Comparison of ENCODE assay signal across 6 fruit fly cellular contexts in genomic region chrX:12596353-12597107, dm6.
TF ChIP-seq lines count a peak whose summit lies in the region.

No protein-coding gene starts in this region.

- TF ChIP-seq CTCF in whole organism, embryonic (GFP tag; optimal IDR thresholded peaks at IDR 0.05; lab: Kevin White, UChicago) = no peak

TF ChIP-seq in whole organism, 6 proteins besides CTCF, POLR2A, EP300 and RAD21:
- TF ChIP-seq Dll (optimal IDR thresholded peaks at IDR 0.05; lab: Kevin White, UChicago) = no peak
- peak; percentile 18 for TF ChIP-seq CG8478 (optimal IDR thresholded peaks at IDR 0.05; lab: Kevin White, UChicago)

TF ChIP-seq in whole organism, adult, 20 proteins besides CTCF, POLR2A, EP300 and RAD21:
- no peak for TF ChIP-seq Crg-1 (GFP tag; optimal IDR thresholded peaks at IDR 0.05; lab: Kevin White, UChicago)
- TF ChIP-seq cic (GFP tag; optimal IDR thresholded peaks at IDR 0.05; lab: Kevin White, UChicago) = peak; percentile 14
- TF ChIP-seq Clk (GFP tag; optimal IDR thresholded peaks at IDR 0.05; lab: Kevin White, UChicago) = no peak
- peak; percentile 46 for TF ChIP-seq tj (GFP tag; optimal IDR thresholded peaks at IDR 0.05; lab: Kevin White, UChicago)
- peak; percentile 22 for TF ChIP-seq ovo (GFP tag; optimal IDR thresholded peaks at IDR 0.05; lab: Kevin White, UChicago)
- TF ChIP-seq CG33017 (tag; optimal IDR thresholded peaks at IDR 0.05; lab: Kevin White, UChicago) = no peak
- TF ChIP-seq Mnt (GFP tag; optimal IDR thresholded peaks at IDR 0.05; lab: Kevin White, UChicago) = peak; percentile 26
- TF ChIP-seq Hr96 (GFP tag; optimal IDR thresholded peaks at IDR 0.05; lab: Kevin White, UChicago) = no peak
- TF ChIP-seq CG1620 (GFP tag; optimal IDR thresholded peaks at IDR 0.05; lab: Kevin White, UChicago) = peak; percentile 41
- peak; percentile 34 for TF ChIP-seq CG12768 (GFP tag; optimal IDR thresholded peaks at IDR 0.05; lab: Kevin White, UChicago)

TF ChIP-seq in whole organism, embryonic, 481 proteins besides CTCF, POLR2A, EP300 and RAD21 (continues in another document):
- TF ChIP-seq CG17361 (GFP tag; IDR thresholded peaks at IDR 0.05; lab: Robert Waterston, UW) = no peak
- TF ChIP-seq H15 (GFP tag; IDR thresholded peaks at IDR 0.05; lab: Robert Waterston, UW) = no peak
- no peak for TF ChIP-seq NC2α (GFP tag; optimal IDR thresholded peaks at IDR 0.05; lab: Kevin White, UChicago)
- TF ChIP-seq CG11085 (GFP tag; IDR thresholded peaks at IDR 0.05; lab: Robert Waterston, UW) = no peak
- peak; percentile 64 for TF ChIP-seq sens (GFP tag; lab: Kevin White, UChicago)
- no peak for TF ChIP-seq Hr3 (GFP tag; optimal IDR thresholded peaks at IDR 0.05; lab: Kevin White, UChicago)
- TF ChIP-seq cad (GFP tag; optimal IDR thresholded peaks at IDR 0.05; lab: Kevin White, UChicago) = no peak
- TF ChIP-seq CG1832 (GFP tag; optimal IDR thresholded peaks at IDR 0.05; lab: Kevin White, UChicago) = peak; percentile 23
- TF ChIP-seq cg (GFP tag; optimal IDR thresholded peaks at IDR 0.05; lab: Kevin White, UChicago) = peak; percentile 34
- TF ChIP-seq cwo (GFP tag; optimal IDR thresholded peaks at IDR 0.05; lab: Kevin White, UChicago) = no peak
- no peak for TF ChIP-seq CG14050 (GFP tag; IDR thresholded peaks at IDR 0.05; lab: Robert Waterston, UW)
- TF ChIP-seq CG3163 (GFP tag; optimal IDR thresholded peaks at IDR 0.05; lab: Kevin White, UChicago) = peak; percentile 79
- TF ChIP-seq Rx (GFP tag; IDR thresholded peaks at IDR 0.05; lab: Robert Waterston, UW) = no peak
- no peak for TF ChIP-seq CG10979 (tag; optimal IDR thresholded peaks at IDR 0.05; lab: Kevin White, UChicago)
- no peak for TF ChIP-seq Atf3 (GFP tag; optimal IDR thresholded peaks at IDR 0.05; lab: Kevin White, UChicago)
- peak; percentile 17 for TF ChIP-seq kni (GFP tag; optimal IDR thresholded peaks at IDR 0.05; lab: Kevin White, UChicago)
- no peak for TF ChIP-seq al (GFP tag; IDR thresholded peaks at IDR 0.05; lab: Robert Waterston, UW)
- TF ChIP-seq HLH3B (GFP tag; IDR thresholded peaks at IDR 0.05; lab: Robert Waterston, UW) = no peak
- no peak for TF ChIP-seq Vsx1 (GFP tag; optimal IDR thresholded peaks at IDR 0.05; lab: Kevin White, UChicago)
- TF ChIP-seq CG15269 (tag; optimal IDR thresholded peaks at IDR 0.05; lab: Kevin White, UChicago) = no peak
- TF ChIP-seq CG12155 (GFP tag; optimal IDR thresholded peaks at IDR 0.05; lab: Kevin White, UChicago) = no peak
- TF ChIP-seq lab (GFP tag; optimal IDR thresholded peaks at IDR 0.05; lab: Kevin White, UChicago) = no peak

TF ChIP-seq in whole organism, prepupa, 60 proteins besides CTCF, POLR2A, EP300 and RAD21 (continues in another document):
- TF ChIP-seq Ets96B (tag; optimal IDR thresholded peaks at IDR 0.05; lab: Kevin White, UChicago) = peak; percentile 11
- peak; percentile 63; the same call in 2 of the 3 replicates for TF ChIP-seq CG6163 (GFP tag; IDR thresholded peaks at IDR 0.05; lab: Robert Waterston, UW)
- no peak for TF ChIP-seq CG31627 (GFP tag; optimal IDR thresholded peaks at IDR 0.05; lab: Kevin White, UChicago)
- peak; percentile 69 for TF ChIP-seq CG16779 (tag; optimal IDR thresholded peaks at IDR 0.05; lab: Kevin White, UChicago)
- TF ChIP-seq Sox14 (GFP tag; optimal IDR thresholded peaks at IDR 0.05; lab: Kevin White, UChicago) = peak; percentile 7
- no peak for TF ChIP-seq Smox (GFP tag; optimal IDR thresholded peaks at IDR 0.05; lab: Kevin White, UChicago)
- peak; percentile 90 for TF ChIP-seq CG6854 (GFP tag; optimal IDR thresholded peaks at IDR 0.05; lab: Kevin White, UChicago)
- TF ChIP-seq fkh (GFP tag; optimal IDR thresholded peaks at IDR 0.05; lab: Kevin White, UChicago) = peak; percentile 18
- 0 out of 2 replicates have a peak, but pooled peaks have one; percentile 13 for TF ChIP-seq CG15336 (GFP tag; IDR thresholded peaks at IDR 0.05; lab: Robert Waterston, UW)
- peak; percentile 67 for TF ChIP-seq CG34406 (GFP tag; optimal IDR thresholded peaks at IDR 0.05; lab: Kevin White, UChicago)
- TF ChIP-seq CG3032 (tag; optimal IDR thresholded peaks at IDR 0.05; lab: Kevin White, UChicago) = peak; percentile 11
- TF ChIP-seq CG6276 (GFP tag; optimal IDR thresholded peaks at IDR 0.05; lab: Kevin White, UChicago) = peak; percentile 63
- TF ChIP-seq Blimp-1 (GFP tag; optimal IDR thresholded peaks at IDR 0.05; lab: Kevin White, UChicago) = peak; percentile 66
- peak; percentile 29 for TF ChIP-seq lz (GFP tag; optimal IDR thresholded peaks at IDR 0.05; lab: Kevin White, UChicago)
- TF ChIP-seq CG10669 (GFP tag; optimal IDR thresholded peaks at IDR 0.05; lab: Kevin White, UChicago) = no peak
- TF ChIP-seq CG10631 (GFP tag; optimal IDR thresholded peaks at IDR 0.05; lab: Kevin White, UChicago) = no peak
- TF ChIP-seq spab (GFP tag; optimal IDR thresholded peaks at IDR 0.05; lab: Kevin White, UChicago) = no peak
- TF ChIP-seq topi (GFP tag; optimal IDR thresholded peaks at IDR 0.05; lab: Kevin White, UChicago) = peak; percentile 80
- TF ChIP-seq CG6808 (GFP tag; optimal IDR thresholded peaks at IDR 0.05; lab: Kevin White, UChicago) = no peak
- no peak for TF ChIP-seq acj6 (GFP tag; optimal IDR thresholded peaks at IDR 0.05; lab: Kevin White, UChicago)
- peak; percentile 53 for TF ChIP-seq Lpt (GFP tag; optimal IDR thresholded peaks at IDR 0.05; lab: Kevin White, UChicago)

TF ChIP-seq in whole organism, pupa, 21 proteins besides CTCF, POLR2A, EP300 and RAD21:
- peak; percentile 92 for TF ChIP-seq EcR (GFP tag; optimal IDR thresholded peaks at IDR 0.05; lab: Kevin White, UChicago)
- TF ChIP-seq CG32121 (GFP tag; IDR thresholded peaks at IDR 0.05; lab: Robert Waterston, UW) = 0 out of 2 replicates have a peak, but pooled peaks have one; percentile 22
- TF ChIP-seq CG10348 (GFP tag; IDR thresholded peaks at IDR 0.05; lab: Robert Waterston, UW) = no peak
- TF ChIP-seq CG9948 (tag; optimal IDR thresholded peaks at IDR 0.05; lab: Kevin White, UChicago) = peak; percentile 10
- no peak for TF ChIP-seq CG8159 (tag; optimal IDR thresholded peaks at IDR 0.05; lab: Kevin White, UChicago)
- TF ChIP-seq CG14655 (GFP tag; optimal IDR thresholded peaks at IDR 0.05; lab: Kevin White, UChicago) = no peak
- peak; percentile 41; the same call in 1 of the 2 replicates for TF ChIP-seq CG12605 (GFP tag; IDR thresholded peaks at IDR 0.05; lab: Robert Waterston, UW)
- peak; percentile 53 for TF ChIP-seq Ets98B (GFP tag; IDR thresholded peaks at IDR 0.05; lab: Robert Waterston, UW)
- no peak for TF ChIP-seq CG17806 (tag; optimal IDR thresholded peaks at IDR 0.05; lab: Kevin White, UChicago)
- no peak for TF ChIP-seq CG13204 (GFP tag; optimal IDR thresholded peaks at IDR 0.05; lab: Kevin White, UChicago)
- TF ChIP-seq Snoo (tag; optimal IDR thresholded peaks at IDR 0.05; lab: Kevin White, UChicago) = peak; percentile 76
- peak; percentile 74 for TF ChIP-seq Pif1B (GFP tag; optimal IDR thresholded peaks at IDR 0.05; lab: Kevin White, UChicago)
- TF ChIP-seq CG15710 (tag; optimal IDR thresholded peaks at IDR 0.05; lab: Kevin White, UChicago) = peak; percentile 13

TF ChIP-seq in whole organism, wandering third instar larva, 38 proteins besides CTCF, POLR2A, EP300 and RAD21:
- TF ChIP-seq Hr78 (GFP tag; optimal IDR thresholded peaks at IDR 0.05; lab: Kevin White, UChicago) = no peak
- TF ChIP-seq Abd-B (GFP tag; optimal IDR thresholded peaks at IDR 0.05; lab: Kevin White, UChicago) = no peak
- TF ChIP-seq jim (GFP tag; optimal IDR thresholded peaks at IDR 0.05; lab: Kevin White, UChicago) = no peak
- no peak for TF ChIP-seq dsf (GFP tag; optimal IDR thresholded peaks at IDR 0.05; lab: Kevin White, UChicago; ENCODE audit: borderline replicate concordance)
- TF ChIP-seq Rel (GFP tag; optimal IDR thresholded peaks at IDR 0.05; lab: Kevin White, UChicago) = peak; percentile 4
- TF ChIP-seq Rel (tag; optimal IDR thresholded peaks at IDR 0.05; lab: Kevin White, UChicago) = peak; percentile 63
- TF ChIP-seq Sp1 (GFP tag; optimal IDR thresholded peaks at IDR 0.05; lab: Kevin White, UChicago) = peak; percentile 95
- no peak for TF ChIP-seq dl (GFP tag; optimal IDR thresholded peaks at IDR 0.05; lab: Kevin White, UChicago; ENCODE audit: insufficient read depth in 1 of 2, partially characterized antibody in 2 of 2)
- peak; percentile 72 for TF ChIP-seq Vsx2 (GFP tag; optimal IDR thresholded peaks at IDR 0.05; lab: Kevin White, UChicago; ENCODE audit: partially characterized antibody)
- TF ChIP-seq OdsH (GFP tag; optimal IDR thresholded peaks at IDR 0.05; lab: Kevin White, UChicago) = no peak
- TF ChIP-seq Hr83 (GFP tag; optimal IDR thresholded peaks at IDR 0.05; lab: Kevin White, UChicago; ENCODE audit: poor library complexity, severe bottlenecking) = no peak
- TF ChIP-seq br (GFP tag; optimal IDR thresholded peaks at IDR 0.05; lab: Kevin White, UChicago) = peak; percentile 31
- TF ChIP-seq N (GFP tag; optimal IDR thresholded peaks at IDR 0.05; lab: Kevin White, UChicago) = no peak
- no peak for TF ChIP-seq brk (GFP tag; optimal IDR thresholded peaks at IDR 0.05; lab: Kevin White, UChicago)
- TF ChIP-seq psq (GFP tag; optimal IDR thresholded peaks at IDR 0.05; lab: Kevin White, UChicago) = peak; percentile 14
- TF ChIP-seq sage (GFP tag; optimal IDR thresholded peaks at IDR 0.05; lab: Kevin White, UChicago) = no peak
- TF ChIP-seq Mio (GFP tag; optimal IDR thresholded peaks at IDR 0.05; lab: Kevin White, UChicago) = no peak
- no peak for TF ChIP-seq foxo (GFP tag; optimal IDR thresholded peaks at IDR 0.05; lab: Kevin White, UChicago)
- no peak for TF ChIP-seq Hnf4 (GFP tag; optimal IDR thresholded peaks at IDR 0.05; lab: Kevin White, UChicago)
- TF ChIP-seq GATAd (GFP tag; optimal IDR thresholded peaks at IDR 0.05; lab: Kevin White, UChicago) = no peak
- TF ChIP-seq rgr (GFP tag; optimal IDR thresholded peaks at IDR 0.05; lab: Kevin White, UChicago) = peak; percentile 73
- peak; percentile 12 for TF ChIP-seq h (GFP tag; optimal IDR thresholded peaks at IDR 0.05; lab: Kevin White, UChicago)
- no peak for TF ChIP-seq sv (GFP tag; optimal IDR thresholded peaks at IDR 0.05; lab: Kevin White, UChicago)
- no peak for TF ChIP-seq lola (GFP tag; optimal IDR thresholded peaks at IDR 0.05; lab: Kevin White, UChicago)
- TF ChIP-seq Jra (GFP tag; optimal IDR thresholded peaks at IDR 0.05; lab: Kevin White, UChicago) = peak; percentile 36
- no peak for TF ChIP-seq tai (GFP tag; optimal IDR thresholded peaks at IDR 0.05; lab: Kevin White, UChicago)
- no peak for TF ChIP-seq fru (GFP tag; optimal IDR thresholded peaks at IDR 0.05; lab: Kevin White, UChicago)
- no peak for TF ChIP-seq Myc (optimal IDR thresholded peaks at IDR 0.05; lab: Kevin White, UChicago)
- peak; percentile 46 for TF ChIP-seq CG32264 (GFP tag; optimal IDR thresholded peaks at IDR 0.05; lab: Kevin White, UChicago)
- no peak for TF ChIP-seq CG9705 (GFP tag; optimal IDR thresholded peaks at IDR 0.05; lab: Kevin White, UChicago)
- no peak for TF ChIP-seq Dif (GFP tag; optimal IDR thresholded peaks at IDR 0.05; lab: Kevin White, UChicago; ENCODE audit: partially characterized antibody)
- no peak for TF ChIP-seq Dfd (GFP tag; optimal IDR thresholded peaks at IDR 0.05; lab: Kevin White, UChicago)
- peak; percentile 4 for TF ChIP-seq HLH106 (tag; optimal IDR thresholded peaks at IDR 0.05; lab: Kevin White, UChicago)
